Worm (Caenorhabditis elegans) whole organism, late embryonic: ENCODE data around the gene nhr-12.

Source experiments
- C08G9.2 ChIP-seq: sonication (generic microtip); optimal IDR thresholded peaks from 2 replicates; lab custom pipeline; 2016; ENCODE audit warnings: mild to moderate bottlenecking, missing genetic modification characterization, moderate library complexity, missing compliant biosample characterization
- C38D4.7 ChIP-seq: fragments of 200-800 bp; sonication (Bioruptor generic); optimal IDR thresholded peaks from 2 replicates; lab custom pipeline; 2018; ENCODE audit warnings: mild to moderate bottlenecking, missing genetic modification characterization, moderate library complexity, missing compliant biosample characterization
- F13H6.1 ChIP-seq: sonication (generic microtip); optimal IDR thresholded peaks from 2 replicates; lab custom pipeline; 2016; ENCODE audit warnings: missing genetic modification characterization, missing compliant biosample characterization
- K09A11.1 ChIP-seq: sonication (generic microtip); optimal IDR thresholded peaks from 2 replicates; lab custom pipeline; 2017; ENCODE audit warnings: antibody characterized with exemption, mild to moderate bottlenecking, missing genetic modification characterization, missing compliant biosample characterization; ENCODE audit not compliant: insufficient read depth
- ahr-1 ChIP-seq: sonication (generic microtip); optimal IDR thresholded peaks from 2 replicates; lab custom pipeline; 2016; ENCODE audit warnings: missing genetic modification characterization, missing compliant biosample characterization
- ceh-18 ChIP-seq: sonication (generic microtip); optimal IDR thresholded peaks from 2 replicates; lab custom pipeline; 2016; ENCODE audit warnings: missing genetic modification characterization, missing compliant biosample characterization
- ceh-2 ChIP-seq: sonication (generic microtip); optimal IDR thresholded peaks from 2 replicates; lab custom pipeline; 2016; ENCODE audit warnings: missing genotype, missing genetic modification characterization, missing compliant biosample characterization
- ceh-22 ChIP-seq: sonication (generic microtip); optimal IDR thresholded peaks from 2 replicates; lab custom pipeline; 2017; ENCODE audit warnings: missing biosample characterization, missing genetic modification characterization
- ceh-24 ChIP-seq: sonication (generic microtip); optimal IDR thresholded peaks from 2 replicates; lab custom pipeline; 2016; ENCODE audit warnings: mild to moderate bottlenecking, missing genetic modification characterization, missing compliant biosample characterization
- ceh-30 ChIP-seq: fragments of 150-350 bp; optimal IDR thresholded peaks from 2 replicates; lab custom pipeline; 2014; ENCODE audit warnings: missing biosample characterization, missing genetic modification characterization
- ceh-45 ChIP-seq: fragments of 200-800 bp; sonication (Bioruptor generic); IDR thresholded peaks from 2 replicates; pipeline ENCODE4 v1.3.6; 2022; ENCODE audit warnings: missing genetic modification reagents, missing genetic modification characterization, missing compliant biosample characterization
- ceh-6 ChIP-seq: fragments of 200-800 bp; sonication (Bioruptor generic); optimal IDR thresholded peaks from 2 replicates; lab custom pipeline; 2018; ENCODE audit warnings: mild to moderate bottlenecking, missing genetic modification characterization, missing compliant biosample characterization
- ceh-9 ChIP-seq: sonication (generic microtip); optimal IDR thresholded peaks from 2 replicates; lab custom pipeline; 2016; ENCODE audit warnings: mild to moderate bottlenecking, missing genetic modification characterization, inconsistent platforms, missing compliant biosample characterization
- dmd-4 ChIP-seq: sonication (generic microtip); optimal IDR thresholded peaks from 2 replicates; lab custom pipeline; 2016; ENCODE audit warnings: borderline replicate concordance, missing genetic modification characterization, missing compliant biosample characterization
- elt-2 ChIP-seq: sonication (generic microtip); optimal IDR thresholded peaks from 2 replicates; lab custom pipeline; 2016; ENCODE audit warnings: missing genetic modification reagents, missing genetic modification characterization, missing compliant biosample characterization
- ets-4 ChIP-seq: sonication (generic microtip); optimal IDR thresholded peaks from 2 replicates; lab custom pipeline; 2016; ENCODE audit warnings: missing genetic modification characterization, missing compliant biosample characterization
- fax-1 ChIP-seq: sonication (generic microtip); optimal IDR thresholded peaks from 2 replicates; lab custom pipeline; 2016; ENCODE audit warnings: missing genotype, missing genetic modification characterization, missing compliant biosample characterization
- fkh-6 ChIP-seq: sonication (generic microtip); optimal IDR thresholded peaks from 2 replicates; lab custom pipeline; 2016; ENCODE audit warnings: missing genetic modification characterization, missing compliant biosample characterization
- hlh-13 ChIP-seq: fragments of 200-800 bp; sonication (Bioruptor generic); optimal IDR thresholded peaks from 2 replicates; lab custom pipeline; 2018; ENCODE audit warnings: mild to moderate bottlenecking, missing genetic modification characterization, missing compliant biosample characterization
- hlh-15 ChIP-seq: sonication (generic microtip); optimal IDR thresholded peaks from 2 replicates; lab custom pipeline; 2016; ENCODE audit warnings: missing genetic modification characterization, missing compliant biosample characterization
- hlh-30 ChIP-seq: sonication (generic microtip); optimal IDR thresholded peaks from 2 replicates; lab custom pipeline; 2017; ENCODE audit warnings: antibody characterized with exemption, missing genetic modification characterization, missing compliant biosample characterization; ENCODE audit not compliant: insufficient read depth
- hlh-8 ChIP-seq: sonication (generic microtip); optimal IDR thresholded peaks from 2 replicates; lab custom pipeline; 2016; ENCODE audit warnings: missing genotype, missing genetic modification characterization, missing compliant biosample characterization
- lim-6 ChIP-seq: sonication (generic microtip); optimal IDR thresholded peaks from 2 replicates; lab custom pipeline; 2016; ENCODE audit warnings: missing genetic modification characterization, missing compliant biosample characterization
- mec-3 ChIP-seq: sonication (generic microtip); optimal IDR thresholded peaks from 2 replicates; lab custom pipeline; 2016; ENCODE audit warnings: borderline replicate concordance, missing genetic modification characterization, missing compliant biosample characterization
- nhr-232 ChIP-seq: sonication (generic microtip); optimal IDR thresholded peaks from 2 replicates; lab custom pipeline; 2016; ENCODE audit warnings: missing genetic modification characterization, missing compliant biosample characterization
- odd-2 ChIP-seq: sonication (generic microtip); optimal IDR thresholded peaks from 2 replicates; lab custom pipeline; 2017; ENCODE audit warnings: antibody characterized with exemption, mild to moderate bottlenecking, missing genetic modification characterization, missing compliant biosample characterization
- pat-9 ChIP-seq: fragments of 200-800 bp; sonication (Bioruptor generic); optimal IDR thresholded peaks from 2 replicates; lab custom pipeline; 2018; ENCODE audit warnings: mild to moderate bottlenecking, missing genetic modification characterization, moderate library complexity, missing compliant biosample characterization
- pax-1 ChIP-seq: fragments of 150-350 bp; optimal IDR thresholded peaks from 2 replicates; lab custom pipeline; 2014; ENCODE audit warnings: missing biosample characterization, missing genetic modification characterization
- pha-4 ChIP-seq: fragments of 150-350 bp; optimal IDR thresholded peaks from 2 replicates; lab custom pipeline; 2018; ENCODE audit warnings: missing biosample characterization, missing genetic modification reagents, missing genetic modification characterization
- rnt-1 ChIP-seq: sonication (generic microtip); optimal IDR thresholded peaks from 2 replicates; lab custom pipeline; 2016; ENCODE audit warnings: missing genetic modification characterization, missing compliant biosample characterization
- sdc-2 ChIP-seq: sonication (generic microtip); optimal IDR thresholded peaks from 2 replicates; lab custom pipeline; 2016; ENCODE audit warnings: missing genotype, missing genetic modification characterization, missing compliant biosample characterization
- sox-2 ChIP-seq: fragments of 200-800 bp; sonication (Bioruptor generic); IDR thresholded peaks from 2 replicates; pipeline ENCODE4 v1.3.6; 2022; ENCODE audit warnings: missing genetic modification reagents, missing genetic modification characterization, missing compliant biosample characterization
- tbx-2 ChIP-seq: sonication (generic microtip); optimal IDR thresholded peaks from 2 replicates; lab custom pipeline; 2016; ENCODE audit warnings: missing genetic modification characterization, missing compliant biosample characterization
- unc-3 ChIP-seq, 2 experiments: fragments of 200-800 bp in 1 of 2; sonication (Bioruptor generic) in 1 of 2; sonication (generic microtip) in 1 of 2; conservative IDR thresholded peaks in 1 of 2; optimal IDR thresholded peaks in 1 of 2; 2 replicates each; pipeline versions ENCODE4 v1.3.6 to Lab custom; 2016 to 2022; ENCODE audit warnings: missing compliant biosample characterization in 2 of 2, missing genetic modification characterization in 2 of 2, missing genetic modification reagents in 1 of 2
- ztf-16 ChIP-seq: sonication (generic microtip); optimal IDR thresholded peaks from 2 replicates; lab custom pipeline; 2017; ENCODE audit warnings: missing genetic modification characterization, missing compliant biosample characterization

The nhr-12 gene

DNA sequence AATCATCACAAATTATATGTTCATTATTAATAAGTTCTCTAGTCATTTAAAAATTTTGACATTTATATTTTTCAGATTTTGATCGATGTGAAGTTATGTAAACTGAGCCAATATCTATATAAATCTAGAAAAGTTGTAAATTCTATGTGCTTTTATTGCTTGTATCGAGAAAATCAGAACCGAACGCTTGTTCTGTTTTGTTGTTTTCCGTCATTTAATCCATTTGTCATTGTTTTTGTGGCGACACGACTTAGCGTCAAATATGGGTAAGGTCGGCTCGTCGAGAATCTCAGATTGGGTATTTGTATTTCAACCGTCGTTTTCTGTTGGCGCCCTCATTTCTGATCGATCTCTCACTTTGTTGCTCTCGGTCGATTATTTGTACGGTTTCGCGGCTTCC lies 30.5 kb upstream of the nhr-12 start, which contains the start of gene cht-5:
TSS of gene cht-5 (plus strand) at position 301 of the 400 bp plus-strand sequence.
- TF ChIP-seq sdc-2 (tag; lab: Kevin White, UChicago), result no peak
- TF ChIP-seq rnt-1 (tag; lab: Kevin White, UChicago), result no peak

DNA sequence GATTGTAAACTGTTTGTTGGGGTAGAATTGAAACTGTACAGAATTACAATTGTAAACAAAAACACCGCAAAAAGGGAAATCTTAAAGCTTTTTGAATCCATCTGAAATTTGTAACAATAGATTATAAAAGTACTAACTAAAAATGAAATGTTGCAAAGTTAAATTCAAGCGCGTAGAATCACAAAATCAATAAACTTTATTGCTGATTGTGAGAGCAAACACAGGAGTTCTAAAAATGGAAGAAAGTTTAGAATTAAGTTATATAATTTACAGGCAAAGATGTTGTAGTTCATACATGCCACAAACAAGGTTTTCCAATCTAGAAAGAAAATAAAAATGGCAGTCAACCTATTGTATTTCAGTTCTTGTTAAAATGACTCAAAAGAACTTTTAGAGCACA lies 28.3 kb upstream of the nhr-12 start, which contains the start of gene C08B6.3:
TSS of gene C08B6.3 (minus strand) at position 101 of the 400 bp plus-strand sequence.
- TF ChIP-seq lim-6, result no peak
- no peak for TF ChIP-seq pax-1 (tag; lab: Kevin White, UChicago)
- TF ChIP-seq ceh-18 (tag; lab: Kevin White, UChicago), result no peak
- no peak for TF ChIP-seq ceh-9
- TF ChIP-seq hlh-15 (tag; lab: Kevin White, UChicago), result no peak
- TF ChIP-seq sox-2 (GFP tag; lab: Robert Waterston, UW), result no peak
- no peak for TF ChIP-seq ceh-2 (tag; lab: Kevin White, UChicago)
- TF ChIP-seq, all 69 proteins: peak for 0

DNA sequence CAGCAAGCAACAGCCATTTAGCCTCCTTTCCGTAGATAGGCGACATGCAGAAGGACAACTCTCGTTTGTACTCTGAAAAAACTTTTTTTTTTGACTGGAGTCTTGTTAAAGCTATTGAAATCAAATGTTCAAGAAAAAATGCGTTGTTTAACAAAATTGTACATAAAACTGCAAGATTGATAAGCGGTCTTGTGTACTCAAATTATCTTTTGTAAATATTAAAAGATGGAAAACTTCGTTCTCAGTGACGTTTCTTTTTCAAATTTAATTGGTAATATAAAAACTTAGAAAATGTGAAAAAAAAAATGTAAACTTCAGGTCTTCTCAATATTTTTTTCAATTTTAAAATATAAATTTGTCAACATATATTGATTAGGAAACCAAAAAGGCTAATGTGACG lies 27.3 kb upstream of the nhr-12 start:
- TF ChIP-seq K09A11.1 (tag; lab: Kevin White, UChicago), result no peak
- no peak for TF ChIP-seq ceh-45
- TF ChIP-seq pat-9, result no peak
- TF ChIP-seq hlh-8 (tag; lab: Kevin White, UChicago), result no peak
- TF ChIP-seq hlh-30 (tag; lab: Kevin White, UChicago), result no peak
- TF ChIP-seq mec-3 (tag; lab: Kevin White, UChicago), result no peak
- no peak for TF ChIP-seq ahr-1
- no peak for TF ChIP-seq nhr-232 (tag; lab: Kevin White, UChicago)
- no peak for TF ChIP-seq ztf-16
- TF ChIP-seq dmd-4, result no peak
- TF ChIP-seq unc-3 (GFP tag; conservative IDR thresholded peaks at IDR 0.05; lab: Robert Waterston, UW), result no peak
- TF ChIP-seq unc-3 (tag; optimal IDR thresholded peaks at IDR 0.05; lab: Kevin White, UChicago), result no peak
- TF ChIP-seq F13H6.1 (tag; lab: Kevin White, UChicago), result no peak
- TF ChIP-seq ceh-2 (tag; lab: Kevin White, UChicago), result no peak
- TF ChIP-seq ceh-30 (tag; lab: Kevin White, UChicago), result no peak
- TF ChIP-seq pha-4 (tag; lab: Kevin White, UChicago), result no peak
- no peak for TF ChIP-seq fax-1 (tag; lab: Kevin White, UChicago)
- no peak for TF ChIP-seq odd-2 (tag; lab: Kevin White, UChicago)
- TF ChIP-seq ceh-24 (tag; lab: Kevin White, UChicago), result no peak
- no peak for TF ChIP-seq elt-2
- TF ChIP-seq ceh-6 (GFP tag; lab: Kevin White, UChicago), result no peak

DNA sequence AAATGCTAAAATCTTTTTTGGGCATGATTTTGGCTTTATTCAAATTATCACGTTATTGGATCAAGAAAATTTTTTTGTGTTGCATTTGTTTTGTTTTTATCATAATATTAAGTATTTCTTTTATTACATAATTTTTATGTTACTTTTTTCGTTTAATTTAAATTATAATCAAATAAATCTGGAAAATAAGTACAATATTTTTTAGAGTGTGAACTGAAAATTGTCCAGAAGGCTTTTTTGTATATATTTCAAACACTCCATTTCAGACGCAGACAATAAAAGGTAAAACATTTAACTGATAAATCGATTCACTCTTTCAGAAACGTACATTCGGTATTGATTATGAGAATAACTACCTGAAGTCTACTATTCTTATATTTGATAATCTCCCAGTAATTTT lies 23.5 kb upstream of the nhr-12 start, which contains the start of gene C08B6.11:
TSS of gene C08B6.11 (plus strand) at position 301 of the 400 bp plus-strand sequence.
- TF ChIP-seq hlh-13 (GFP tag; lab: Kevin White, UChicago), result no peak
- TF ChIP-seq dmd-4, result no peak
- TF ChIP-seq mec-3 (tag; lab: Kevin White, UChicago), result no peak
- TF ChIP-seq sox-2 (GFP tag; lab: Robert Waterston, UW), result no peak
- no peak for TF ChIP-seq nhr-232 (tag; lab: Kevin White, UChicago)
- TF ChIP-seq ceh-22 (tag; lab: Kevin White, UChicago), result no peak
- no peak for TF ChIP-seq tbx-2 (tag; lab: Kevin White, UChicago)
- no peak for TF ChIP-seq K09A11.1 (tag; lab: Kevin White, UChicago)
- TF ChIP-seq ets-4 (tag; lab: Kevin White, UChicago), result no peak
- TF ChIP-seq hlh-30 (tag; lab: Kevin White, UChicago), result no peak
- TF ChIP-seq hlh-15 (tag; lab: Kevin White, UChicago), result no peak
- TF ChIP-seq ceh-18 (tag; lab: Kevin White, UChicago), result no peak
- no peak for TF ChIP-seq C38D4.7 (GFP tag; lab: Kevin White, UChicago)
- no peak for TF ChIP-seq fax-1 (tag; lab: Kevin White, UChicago)
- no peak for TF ChIP-seq C08G9.2 (tag; lab: Kevin White, UChicago)
- TF ChIP-seq fkh-6 (tag; lab: Kevin White, UChicago), result no peak
- TF ChIP-seq pha-4 (tag; lab: Kevin White, UChicago), result no peak
- no peak for TF ChIP-seq odd-2 (tag; lab: Kevin White, UChicago)
- TF ChIP-seq ceh-6 (GFP tag; lab: Kevin White, UChicago), result no peak
- no peak for TF ChIP-seq ztf-16
